Worm (Caenorhabditis elegans) whole organism, L2 larva: ENCODE results near the gene sap-140.

Source experiments
- ama-1 ChIP-seq: fragments of 150-350 bp; optimal IDR thresholded peaks from 2 replicates; lab custom pipeline; 2018; ENCODE audit warnings: inconsistent platforms
- nhr-10 ChIP-seq: sonication (generic microtip); optimal IDR thresholded peaks from 2 replicates; lab custom pipeline; 2017; ENCODE audit warnings: missing biosample characterization, missing genetic modification characterization
- nhr-237 ChIP-seq: fragments of 150-350 bp; optimal IDR thresholded peaks from 2 replicates; lab custom pipeline; 2014; ENCODE audit warnings: missing biosample characterization, missing genetic modification characterization
- nhr-77 ChIP-seq: fragments of 150-350 bp; optimal IDR thresholded peaks from 2 replicates; lab custom pipeline; 2014; ENCODE audit warnings: missing biosample characterization, missing genetic modification characterization
- unc-39 ChIP-seq: fragments of 150-350 bp; optimal IDR thresholded peaks from 2 replicates; lab custom pipeline; 2014; ENCODE audit warnings: missing biosample characterization, missing genetic modification characterization
- unc-62 ChIP-seq: fragments of 150-350 bp; optimal IDR thresholded peaks from 2 replicates; lab custom pipeline; 2014; ENCODE audit warnings: missing biosample characterization, missing genetic modification reagents, missing genetic modification characterization

DNA sequence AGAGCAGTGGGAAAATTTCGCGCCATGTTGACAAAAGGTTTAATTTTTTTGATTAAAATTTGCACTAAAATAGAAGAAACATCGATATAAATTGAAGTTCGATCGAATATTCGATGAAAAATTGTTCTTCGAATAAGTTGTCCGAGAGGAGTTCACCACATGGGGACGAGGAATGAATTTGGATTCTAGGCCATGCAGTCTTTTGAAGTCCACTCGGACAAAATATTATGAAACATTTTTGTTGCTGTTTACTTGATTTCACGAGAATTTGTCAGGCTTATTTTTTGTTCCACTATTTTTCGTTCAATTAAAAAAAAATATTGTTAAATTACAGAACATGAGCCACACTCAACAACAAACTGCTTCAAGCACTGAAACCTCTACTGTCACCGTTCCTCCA is 21.1 kb downstream of the sap-140 start, which contains the start of the genes cux-7 and C07H6.2:
- TF ChIP-seq nhr-77 (tag; lab: Kevin White, UChicago) = no peak
- no peak for TF ChIP-seq unc-62 (GFP tag; lab: Kevin White, UChicago)
- TF ChIP-seq nhr-237 (tag; lab: Kevin White, UChicago) = no peak
- TF ChIP-seq unc-39 (tag; lab: Kevin White, UChicago) = no peak
- peak; percentile 61 for TF ChIP-seq ama-1 (lab: Kevin White, UChicago)
- TF ChIP-seq nhr-10 (tag; lab: Kevin White, UChicago) = no peak
